Fruit fly (Drosophila melanogaster): Measurements from ENCODE around the gene tgy.

DNA sequence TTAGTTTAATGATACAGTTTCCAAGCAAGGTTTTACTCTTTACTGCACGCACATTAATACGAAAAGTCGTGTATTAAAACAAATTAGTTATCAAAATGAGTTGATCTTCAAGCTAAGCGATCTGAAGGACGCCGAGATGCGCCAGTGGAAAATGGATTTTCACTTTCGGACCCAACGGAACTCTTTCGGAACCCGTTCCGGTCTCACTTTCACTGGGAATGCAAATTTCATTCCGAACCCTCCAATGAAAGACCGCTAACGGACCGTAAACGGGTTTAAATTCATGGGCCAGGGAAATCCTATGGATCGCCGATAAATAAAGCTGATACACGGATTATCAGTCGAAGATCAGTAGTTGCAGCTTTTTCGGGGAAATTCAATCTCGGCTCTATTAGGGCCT lies 36.3 kb upstream of the tgy start:
- TF ChIP-seq h (GFP tag; optimal IDR thresholded peaks at IDR 0.05) (no peak), Abd-B (GFP tag; optimal IDR thresholded peaks at IDR 0.05) (no peak)
